Fruit fly (Drosophila melanogaster): ENCODE results near the gene Stt3B.

dm6 chr3R:25027281-25028219 lies 41.9 kb downstream of the Stt3B start:
- no peak for TF ChIP-seq Dll (optimal IDR thresholded peaks at IDR 0.05)
- TF ChIP-seq EcR (GFP tag; optimal IDR thresholded peaks at IDR 0.05): no peak
- TF ChIP-seq usp (GFP tag; optimal IDR thresholded peaks at IDR 0.05): no peak

Data from whole organism.